Fruit fly (Drosophila melanogaster) whole organism, wandering third instar larva: Measurements from ENCODE around the gene eff.
A peak's percentile ranks its signal among the peaks of the same experiment; 100 is the strongest.

Experiments
- CG32264 ChIP-seq: fragments of 200-800 bp; sonication (Bioruptor generic); optimal IDR thresholded peaks from 2 replicates; lab custom pipeline; 2016; ENCODE audit warnings: missing biosample characterization, missing genetic modification characterization
- CG9705 ChIP-seq: fragments of 200-800 bp; sonication (Bioruptor generic); optimal IDR thresholded peaks from 2 replicates; lab custom pipeline; 2018; ENCODE audit warnings: missing biosample characterization, mild to moderate bottlenecking, missing genetic modification characterization
- CrebA ChIP-seq: fragments of 200-800 bp; sonication (Bioruptor generic); optimal IDR thresholded peaks from 2 replicates; lab custom pipeline; 2016; ENCODE audit warnings: missing biosample characterization, mild to moderate bottlenecking, missing genetic modification characterization, borderline replicate concordance
- Dfd ChIP-seq: fragments of >200 bp; optimal IDR thresholded peaks from 2 replicates; lab custom pipeline; 2017; ENCODE audit warnings: missing biosample characterization, missing genetic modification characterization
- Dif ChIP-seq: fragments of 200-275, 200-300 bp; sonication (Bioruptor generic); optimal IDR thresholded peaks from 2 replicates; lab custom pipeline; 2018; ENCODE audit warnings: missing biosample characterization, missing genetic modification characterization; ENCODE audit not compliant: partially characterized antibody
- GATAd ChIP-seq: sonication (Bioruptor generic); optimal IDR thresholded peaks from 2 replicates; lab custom pipeline; 2016; ENCODE audit warnings: missing biosample characterization, missing genetic modification characterization
- HLH106 ChIP-seq: fragments of 200-800 bp; optimal IDR thresholded peaks from 3 replicates; lab custom pipeline; 2019; ENCODE audit warnings: missing biosample characterization, mild to moderate bottlenecking, missing genetic modification characterization, moderate library complexity
- Hnf4 ChIP-seq: fragments of 200-800 bp; sonication (Bioruptor generic); optimal IDR thresholded peaks from 2 replicates; lab custom pipeline; 2016; ENCODE audit warnings: missing biosample characterization, mild to moderate bottlenecking, missing genetic modification characterization
- Hr78 ChIP-seq: fragments of >200 bp; optimal IDR thresholded peaks from 2 replicates; lab custom pipeline; 2017; ENCODE audit warnings: missing biosample characterization, missing genetic modification characterization
- Hr83 ChIP-seq: fragments of 200-300 bp; sonication (Bioruptor generic); optimal IDR thresholded peaks from 2 replicates; lab custom pipeline; 2016; ENCODE audit warnings: missing biosample characterization, mild to moderate bottlenecking, missing genetic modification characterization, moderate library complexity; ENCODE audit not compliant: poor library complexity, severe bottlenecking
- Jra ChIP-seq: sonication (Bioruptor generic); optimal IDR thresholded peaks from 2 replicates; lab custom pipeline; 2016; ENCODE audit warnings: missing biosample characterization, missing genetic modification characterization
- Mio ChIP-seq: sonication (Bioruptor generic); optimal IDR thresholded peaks from 2 replicates; lab custom pipeline; 2016; ENCODE audit warnings: missing biosample characterization, missing genetic modification characterization
- Myc ChIP-seq: fragments of >200 bp; optimal IDR thresholded peaks from 2 replicates; lab custom pipeline; 2017
- OdsH ChIP-seq: fragments of 200-800 bp; sonication (Bioruptor generic); optimal IDR thresholded peaks from 2 replicates; lab custom pipeline; 2016; ENCODE audit warnings: missing biosample characterization, mild to moderate bottlenecking, missing genetic modification characterization
- Rel ChIP-seq, 2 experiments: fragments of 200-800 bp; sonication (Bioruptor generic) in 1 of 2; optimal IDR thresholded peaks; 2 replicates in 1 of 2; 3 replicates in 1 of 2; lab custom pipeline; 2016 to 2019; ENCODE audit warnings: mild to moderate bottlenecking in 2 of 2, missing biosample characterization in 2 of 2, missing genetic modification characterization in 2 of 2, moderate library complexity in 1 of 2
- Sp1 ChIP-seq: fragments of 200-800 bp; sonication (Bioruptor generic); optimal IDR thresholded peaks from 3 replicates; lab custom pipeline; 2019; ENCODE audit warnings: missing biosample characterization, mild to moderate bottlenecking, missing genetic modification characterization, moderate library complexity
- Vsx2 ChIP-seq: fragments of 200-300, 225-300 bp; sonication (Bioruptor generic); optimal IDR thresholded peaks from 2 replicates; lab custom pipeline; 2018; ENCODE audit warnings: missing biosample characterization, missing genetic modification characterization; ENCODE audit not compliant: partially characterized antibody
- br ChIP-seq: fragments of 200-800 bp; sonication (Bioruptor generic); optimal IDR thresholded peaks from 2 replicates; lab custom pipeline; 2016; ENCODE audit warnings: missing biosample characterization, missing genetic modification characterization
- brk ChIP-seq: fragments of 200-800 bp; sonication (Bioruptor generic); optimal IDR thresholded peaks from 2 replicates; lab custom pipeline; 2016; ENCODE audit warnings: missing biosample characterization, mild to moderate bottlenecking, missing genetic modification characterization
- dl ChIP-seq, 2 experiments: fragments of 175-275, 200-275 bp in 1 of 2; fragments of 200-275 bp in 1 of 2; sonication (Bioruptor generic); optimal IDR thresholded peaks; lab custom pipeline; 2018; ENCODE audit warnings: mild to moderate bottlenecking in 2 of 2, missing biosample characterization in 2 of 2, missing genetic modification characterization in 2 of 2, moderate library complexity in 2 of 2; ENCODE audit not compliant: partially characterized antibody in 2 of 2, insufficient read depth in 1 of 2
- dmrt93B ChIP-seq: fragments of 200-800 bp; sonication (Bioruptor generic); optimal IDR thresholded peaks from 2 replicates; lab custom pipeline; 2018; ENCODE audit warnings: missing biosample characterization, mild to moderate bottlenecking, missing genetic modification characterization
- ey ChIP-seq: fragments of 200-800 bp; sonication (Bioruptor generic); optimal IDR thresholded peaks from 2 replicates; lab custom pipeline; 2016; ENCODE audit warnings: missing biosample characterization, missing genetic modification characterization
- foxo ChIP-seq, 2 experiments: fragments of 200-800 bp; sonication (Bioruptor generic); optimal IDR thresholded peaks; 2 replicates in 1 of 2; 3 replicates in 1 of 2; lab custom pipeline; 2016 to 2017; ENCODE audit warnings: missing biosample characterization in 2 of 2, missing genetic modification characterization in 2 of 2
- fru ChIP-seq: fragments of 200-800 bp; sonication (Bioruptor generic); optimal IDR thresholded peaks from 3 replicates; lab custom pipeline; 2016; ENCODE audit warnings: missing biosample characterization, mild to moderate bottlenecking, missing genetic modification characterization
- h ChIP-seq: fragments of 200-800 bp; sonication (Bioruptor generic); optimal IDR thresholded peaks from 3 replicates; lab custom pipeline; 2016; ENCODE audit warnings: missing biosample characterization, mild to moderate bottlenecking, missing genetic modification characterization
- jim ChIP-seq: fragments of 175-275, 200-325 bp; sonication (Bioruptor generic); optimal IDR thresholded peaks from 2 replicates; lab custom pipeline; 2016; ENCODE audit warnings: missing biosample characterization, mild to moderate bottlenecking, missing genetic modification characterization
- lola ChIP-seq: fragments of >200 bp; optimal IDR thresholded peaks from 2 replicates; lab custom pipeline; 2017; ENCODE audit warnings: missing biosample characterization, missing genetic modification characterization
- pan ChIP-seq: fragments of >200 bp; optimal IDR thresholded peaks from 2 replicates; lab custom pipeline; 2017
- psq ChIP-seq: fragments of 200-800 bp; sonication (Bioruptor generic); optimal IDR thresholded peaks from 3 replicates; lab custom pipeline; 2017; ENCODE audit warnings: missing biosample characterization, mild to moderate bottlenecking, missing genetic modification characterization, moderate library complexity
- sage ChIP-seq: fragments of 200-800 bp; sonication (Bioruptor generic); optimal IDR thresholded peaks from 2 replicates; lab custom pipeline; 2016; ENCODE audit warnings: missing biosample characterization, mild to moderate bottlenecking, missing genetic modification characterization
- sv ChIP-seq: fragments of 200-800 bp; sonication (Bioruptor generic); optimal IDR thresholded peaks from 3 replicates; lab custom pipeline; 2016; ENCODE audit warnings: missing biosample characterization, missing genetic modification characterization
- tai ChIP-seq: sonication (Bioruptor generic); optimal IDR thresholded peaks from 2 replicates; lab custom pipeline; 2016; ENCODE audit warnings: missing biosample characterization, missing genetic modification characterization
- usp ChIP-seq: fragments of >200 bp; optimal IDR thresholded peaks from 2 replicates; lab custom pipeline; 2017; ENCODE audit warnings: missing biosample characterization, missing genetic modification characterization
- woc ChIP-seq: sonication (Bioruptor generic); optimal IDR thresholded peaks from 2 replicates; lab custom pipeline; 2016; ENCODE audit warnings: missing biosample characterization, mild to moderate bottlenecking, missing genetic modification characterization

eff gene

DNA sequence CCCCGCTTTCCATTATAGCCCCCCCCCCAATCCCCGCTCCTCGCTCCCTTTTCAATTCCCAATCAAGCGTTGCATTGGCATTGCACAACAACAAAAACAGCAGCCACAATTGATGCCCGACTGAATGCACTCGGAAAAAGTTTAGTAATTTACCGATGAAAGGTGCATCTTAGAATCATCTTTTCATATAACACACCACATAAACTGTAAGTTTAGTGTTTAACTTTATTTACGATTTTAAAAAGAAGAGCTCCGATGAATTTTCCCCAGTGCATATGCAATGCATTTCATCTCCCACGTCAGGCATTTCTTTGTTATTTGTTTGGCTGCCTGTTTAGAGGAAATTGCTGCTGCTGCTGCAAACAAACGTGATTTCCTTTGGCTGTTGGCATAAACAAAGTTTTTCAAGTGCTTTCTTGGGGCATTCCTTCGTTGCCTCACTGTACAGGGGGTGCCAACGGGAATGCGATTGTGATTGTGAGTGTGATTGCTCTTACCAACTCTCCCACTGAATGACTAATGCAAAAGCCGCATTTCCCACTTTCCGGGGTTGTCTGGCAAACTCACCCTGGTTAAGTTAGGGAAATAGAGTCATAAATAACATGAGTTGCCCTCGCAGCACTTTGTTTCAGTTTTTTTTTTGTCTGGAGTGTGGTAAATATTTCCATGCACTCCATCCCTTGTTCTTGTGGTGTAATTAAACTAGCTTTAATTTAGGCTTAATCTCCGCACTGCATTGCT is 48.7 kb downstream of the eff start (continued):
- peak; percentile 61 for TF ChIP-seq OdsH (GFP tag; lab: Kevin White, UChicago)
- no peak for TF ChIP-seq Dfd
- no peak for TF ChIP-seq brk
- TF ChIP-seq Vsx2 (GFP tag; lab: Kevin White, UChicago): no peak
- peak; percentile 20 for TF ChIP-seq CG9705 (GFP tag; lab: Kevin White, UChicago)
- TF ChIP-seq HLH106: peak; percentile 69
- no peak for TF ChIP-seq GATAd (GFP tag; lab: Kevin White, UChicago)
- TF ChIP-seq Jra (GFP tag; lab: Kevin White, UChicago): no peak
- no peak for TF ChIP-seq pan (lab: Kevin White, UChicago)
- peak; percentile 38 for TF ChIP-seq sage (GFP tag; lab: Kevin White, UChicago)
- TF ChIP-seq CG32264 (GFP tag; lab: Kevin White, UChicago): peak; percentile 49
- no peak for TF ChIP-seq Dif (GFP tag; lab: Kevin White, UChicago)
- TF ChIP-seq CrebA: no peak
- TF ChIP-seq psq (GFP tag; lab: Kevin White, UChicago): peak; percentile 29

DNA sequence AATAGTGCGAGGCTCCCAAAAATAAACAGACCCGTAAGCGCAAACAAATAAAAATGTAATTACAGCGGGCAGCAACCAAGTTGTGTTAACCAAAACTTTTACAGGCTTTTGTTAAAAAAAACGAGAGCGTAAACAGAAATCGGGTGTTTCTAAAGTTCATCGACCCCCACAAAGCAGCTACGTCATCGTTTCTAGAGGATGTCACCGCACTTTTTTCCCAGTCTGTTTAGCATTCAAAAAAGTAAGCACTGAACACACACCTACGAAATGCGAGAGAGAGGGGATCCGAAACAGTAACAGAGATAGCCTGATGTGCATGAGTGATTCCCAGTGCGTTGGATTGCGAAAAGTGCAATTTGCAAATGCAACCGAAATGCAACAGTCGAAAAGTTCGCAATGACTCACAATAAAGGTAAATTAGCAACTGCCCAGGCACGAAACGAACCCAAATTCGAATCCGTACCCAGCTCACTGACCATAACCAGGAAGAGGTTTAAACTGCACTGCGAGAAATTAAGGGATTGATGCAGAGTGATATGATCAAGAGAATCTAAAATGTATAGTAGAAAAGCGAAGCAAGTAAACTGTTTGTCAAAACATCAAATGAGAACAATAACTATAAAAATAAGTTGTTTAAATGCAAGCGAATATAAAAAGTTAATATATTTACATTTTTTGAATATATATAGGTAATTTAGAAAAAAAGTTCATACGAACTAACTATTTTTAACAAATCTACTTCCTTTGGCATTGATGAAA is 49.9 kb downstream of the eff start:
- no peak for TF ChIP-seq br
- TF ChIP-seq Sp1 (GFP tag; lab: Kevin White, UChicago): peak; percentile 21
- TF ChIP-seq Dfd: no peak
- TF ChIP-seq h (GFP tag; lab: Kevin White, UChicago): peak; percentile 1
- TF ChIP-seq Hnf4 (GFP tag; lab: Kevin White, UChicago): no peak
- TF ChIP-seq psq (GFP tag; lab: Kevin White, UChicago): peak; percentile 31
- TF ChIP-seq CG32264 (GFP tag; lab: Kevin White, UChicago): no peak
- peak in 1 of 2 experiments; percentile 21 for TF ChIP-seq foxo (GFP tag; optimal IDR thresholded peaks at IDR 0.05; lab: Kevin White, UChicago)
- TF ChIP-seq Rel (GFP tag; optimal IDR thresholded peaks at IDR 0.05; lab: Kevin White, UChicago): no peak
- peak; percentile 16 for TF ChIP-seq Rel (tag; optimal IDR thresholded peaks at IDR 0.05; lab: Kevin White, UChicago)
- peak; percentile 22 for TF ChIP-seq HLH106
- no peak for TF ChIP-seq Jra (GFP tag; lab: Kevin White, UChicago)

DNA sequence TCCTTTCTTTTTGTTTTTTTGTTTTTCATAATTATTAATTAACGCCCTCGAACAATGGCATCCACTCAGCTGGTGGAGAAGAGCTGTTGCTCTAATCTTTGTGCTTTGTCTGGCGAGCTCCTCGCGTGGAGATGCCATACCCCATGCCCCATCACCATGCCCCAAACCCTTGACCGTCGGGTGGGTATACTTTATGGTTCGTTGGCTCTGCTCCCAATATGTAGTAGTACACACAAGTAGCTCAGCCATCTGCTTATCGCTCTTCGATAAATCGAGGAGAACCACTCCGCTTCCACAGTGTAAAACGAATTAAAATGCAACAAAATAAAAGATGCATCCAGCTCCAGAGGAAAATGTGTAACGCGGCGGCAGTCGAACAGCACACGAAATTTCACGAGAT is 51.1 kb downstream of the eff start:
- TF ChIP-seq psq (GFP tag; lab: Kevin White, UChicago): no peak
- TF ChIP-seq Vsx2 (GFP tag; lab: Kevin White, UChicago): no peak
- no peak for TF ChIP-seq CG32264 (GFP tag; lab: Kevin White, UChicago)
- TF ChIP-seq Mio (GFP tag; lab: Kevin White, UChicago): no peak
- no peak for TF ChIP-seq sv
- no peak for TF ChIP-seq lola (GFP tag; lab: Kevin White, UChicago)
- no peak for TF ChIP-seq Rel (GFP tag; optimal IDR thresholded peaks at IDR 0.05; lab: Kevin White, UChicago)
- TF ChIP-seq Rel (tag; optimal IDR thresholded peaks at IDR 0.05; lab: Kevin White, UChicago): no peak
- TF ChIP-seq Dif (GFP tag; lab: Kevin White, UChicago): no peak
- TF ChIP-seq Hr83: no peak
- no peak for TF ChIP-seq foxo (GFP tag; optimal IDR thresholded peaks at IDR 0.05; lab: Kevin White, UChicago)
- no peak for TF ChIP-seq pan (lab: Kevin White, UChicago)
- no peak for TF ChIP-seq OdsH (GFP tag; lab: Kevin White, UChicago)
- no peak for TF ChIP-seq Dfd
- TF ChIP-seq tai (GFP tag; lab: Kevin White, UChicago): no peak
- TF ChIP-seq GATAd (GFP tag; lab: Kevin White, UChicago): no peak
- TF ChIP-seq jim (GFP tag; lab: Kevin White, UChicago): no peak

DNA sequence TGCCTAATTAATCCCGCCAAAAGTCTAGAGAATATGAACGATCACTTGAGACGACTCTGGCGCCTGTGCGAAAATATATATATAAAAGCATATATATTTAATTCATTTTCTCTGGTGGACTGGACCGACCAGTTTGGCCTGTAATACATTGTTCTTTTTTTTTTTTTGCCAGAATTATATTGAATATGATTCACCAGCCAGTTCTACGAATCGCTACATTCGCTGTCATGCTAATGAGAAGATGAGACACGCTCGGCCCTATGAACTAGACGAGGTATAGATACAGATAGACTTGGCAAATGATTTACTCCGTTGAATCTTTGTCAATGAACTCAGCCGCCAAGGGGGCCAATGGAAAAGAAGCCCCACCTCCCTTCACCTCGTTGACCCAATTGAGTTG is 53.8 kb downstream of the eff start:
- TF ChIP-seq pan (lab: Kevin White, UChicago): no peak
- TF ChIP-seq, all 38 proteins: peak for 0

DNA sequence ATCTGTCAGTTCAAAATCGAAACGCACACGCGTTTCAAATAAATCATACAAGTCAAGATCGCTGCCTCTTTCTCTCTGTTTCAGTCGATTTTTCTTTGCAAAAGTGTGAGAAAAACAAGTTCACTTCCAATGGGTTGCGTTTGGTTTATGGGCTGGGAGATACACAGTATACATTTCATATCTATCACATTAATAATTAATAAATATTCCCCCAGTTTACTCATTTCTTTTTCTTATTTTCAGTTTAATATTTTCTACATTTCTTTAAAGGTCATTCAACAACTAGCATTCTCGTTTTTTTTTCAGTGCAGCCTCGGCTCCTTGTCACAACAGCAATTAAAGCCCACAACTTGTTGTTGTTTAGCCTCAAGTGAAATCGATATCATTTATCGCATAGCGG is 57.2 kb downstream of the eff start:
- TF ChIP-seq lola (GFP tag; lab: Kevin White, UChicago) (no peak), dmrt93B (GFP tag; lab: Kevin White, UChicago) (no peak), CrebA (no peak), Vsx2 (GFP tag; lab: Kevin White, UChicago) (no peak), fru (GFP tag; lab: Kevin White, UChicago) (peak; percentile 49), HLH106 (peak; percentile 19), dl (GFP tag; optimal IDR thresholded peaks at IDR 0.05; lab: Kevin White, UChicago; ENCODE audit: insufficient read depth in 1 of 2, partially characterized antibody in 2 of 2) (no peak), foxo (GFP tag; optimal IDR thresholded peaks at IDR 0.05; lab: Kevin White, UChicago) (peak in 1 of 2 experiments; percentile 56), Hr78 (no peak), usp (GFP tag; lab: Kevin White, UChicago) (no peak), woc (peak; percentile 3), brk (no peak), Myc (lab: Kevin White, UChicago) (no peak), tai (GFP tag; lab: Kevin White, UChicago) (no peak), ey (GFP tag; lab: Kevin White, UChicago) (peak; percentile 4), Hnf4 (GFP tag; lab: Kevin White, UChicago) (peak; percentile 8), br (peak; percentile 9), sv (no peak), CG9705 (GFP tag; lab: Kevin White, UChicago) (no peak), Hr83 (no peak), Rel (GFP tag; optimal IDR thresholded peaks at IDR 0.05; lab: Kevin White, UChicago) (no peak), Rel (tag; optimal IDR thresholded peaks at IDR 0.05; lab: Kevin White, UChicago) (no peak), psq (GFP tag; lab: Kevin White, UChicago) (peak; percentile 33)
